Fruit fly (Drosophila melanogaster) whole organism, embryonic: ENCODE results near the gene fne.

Source experiments
- Asciz ChIP-seq: fragments of 200-800 bp; sonication (Bioruptor generic); optimal IDR thresholded peaks from 2 replicates; lab custom pipeline; 2017; ENCODE audit warnings: missing biosample characterization, mild to moderate bottlenecking, missing genetic modification characterization, missing genetic modification reagents
- BEAF-32 ChIP-seq: fragments of 200-800 bp; sonication (Bioruptor generic); optimal IDR thresholded peaks from 3 replicates; lab custom pipeline; 2017; ENCODE audit warnings: missing biosample characterization, missing genetic modification characterization, mild to moderate bottlenecking, moderate library complexity, missing genetic modification reagents
- Bteb2 ChIP-seq: fragments of 200-800 bp; sonication (Bioruptor generic); optimal IDR thresholded peaks from 2 replicates; lab custom pipeline; 2016; ENCODE audit warnings: missing biosample characterization, missing genetic modification characterization
- CG10267 ChIP-seq: fragments of 200-800 bp; sonication (Bioruptor generic); optimal IDR thresholded peaks from 2 replicates; lab custom pipeline; 2018; ENCODE audit warnings: missing biosample characterization, mild to moderate bottlenecking, missing genetic modification characterization, moderate library complexity
- CG10565 ChIP-seq: fragments of 200-800 bp; sonication (Bioruptor generic); optimal IDR thresholded peaks from 3 replicates; lab custom pipeline; 2016; ENCODE audit warnings: missing biosample characterization, mild to moderate bottlenecking, missing genetic modification characterization
- CG11247 ChIP-seq: fragments of 200-800 bp; sonication (Bioruptor generic); IDR thresholded peaks from 2 replicates; pipeline ENCODE4 v1.3.6; 2022; ENCODE audit warnings: missing biosample characterization, missing genetic modification characterization
- CG11695 ChIP-seq: fragments of 200-800 bp; sonication (Bioruptor generic); IDR thresholded peaks from 3 replicates; pipeline ENCODE4 v1.3.6; 2022; ENCODE audit warnings: missing biosample characterization, missing genetic modification characterization
- CG12071 ChIP-seq: fragments of 200-800 bp; sonication (Bioruptor generic); optimal IDR thresholded peaks from 3 replicates; lab custom pipeline; 2018; ENCODE audit warnings: missing biosample characterization, mild to moderate bottlenecking, missing genetic modification characterization
- CG1233 ChIP-seq: fragments of 200-800 bp; sonication (Bioruptor generic); optimal IDR thresholded peaks from 4 replicates; lab custom pipeline; 2018; ENCODE audit warnings: missing biosample characterization, mild to moderate bottlenecking, missing genetic modification characterization
- CG14667 ChIP-seq: fragments of 200-800 bp; sonication (Bioruptor generic); IDR thresholded peaks from 2 replicates; pipeline ENCODE4 v1.3.6; 2022; ENCODE audit warnings: missing biosample characterization, missing genetic modification characterization
- CG14710 ChIP-seq: fragments of 200-800 bp; sonication (Bioruptor generic); optimal IDR thresholded peaks from 3 replicates; lab custom pipeline; 2019; ENCODE audit warnings: missing biosample characterization, mild to moderate bottlenecking, missing genetic modification characterization, moderate library complexity
- CG14860 ChIP-seq: fragments of 200-800 bp; sonication (Bioruptor generic); IDR thresholded peaks from 3 replicates; pipeline ENCODE4 v1.3.6; 2022; ENCODE audit warnings: missing biosample characterization, missing genetic modification characterization; ENCODE audit not compliant: partially characterized antibody
- CG15011 ChIP-seq: fragments of 200-800 bp; sonication (Bioruptor generic); optimal IDR thresholded peaks from 3 replicates; lab custom pipeline; 2018; ENCODE audit warnings: missing biosample characterization, mild to moderate bottlenecking, missing genetic modification characterization
- CG17829 ChIP-seq: fragments of 200-800 bp; optimal IDR thresholded peaks from 2 replicates; lab custom pipeline; 2019; ENCODE audit warnings: missing biosample characterization, mild to moderate bottlenecking, missing genetic modification characterization, moderate library complexity
- CG2202 ChIP-seq: fragments of 200-800 bp; sonication (Bioruptor generic); optimal IDR thresholded peaks from 2 replicates; lab custom pipeline; 2018; ENCODE audit warnings: missing biosample characterization, mild to moderate bottlenecking, missing genetic modification characterization
- CG2678 ChIP-seq: fragments of 200-800 bp; sonication (Bioruptor generic); optimal IDR thresholded peaks from 3 replicates; lab custom pipeline; 2019; ENCODE audit warnings: missing biosample characterization, mild to moderate bottlenecking, missing genetic modification characterization, moderate library complexity
- CG31441 ChIP-seq: fragments of 200-800 bp; sonication (Bioruptor generic); IDR thresholded peaks from 2 replicates; pipeline ENCODE4 v1.3.6; 2022; ENCODE audit warnings: missing biosample characterization, missing genetic modification characterization
- CG34422 ChIP-seq: fragments of 200-800 bp; sonication (Bioruptor generic); IDR thresholded peaks from 3 replicates; pipeline ENCODE4 v1.3.6; 2022; ENCODE audit warnings: missing biosample characterization, missing genetic modification characterization
- CG4424 ChIP-seq: fragments of 200-800 bp; sonication (Bioruptor generic); optimal IDR thresholded peaks from 3 replicates; lab custom pipeline; 2016; ENCODE audit warnings: missing biosample characterization, missing genetic modification characterization
- CG6854 ChIP-seq: fragments of 200-800 bp; sonication (Bioruptor generic); optimal IDR thresholded peaks from 3 replicates; lab custom pipeline; 2017; ENCODE audit warnings: missing biosample characterization, mild to moderate bottlenecking, missing genetic modification characterization
- CG7839 ChIP-seq: fragments of 200-800 bp; sonication (Bioruptor generic); optimal IDR thresholded peaks from 3 replicates; lab custom pipeline; 2018; ENCODE audit warnings: missing biosample characterization, mild to moderate bottlenecking, missing genetic modification characterization, moderate library complexity
- CG9215 ChIP-seq: fragments of 200-800 bp; sonication (Bioruptor generic); IDR thresholded peaks from 2 replicates; pipeline ENCODE4 v1.3.6; 2022; ENCODE audit warnings: missing biosample characterization, missing genetic modification characterization
- CkIIα-i1 ChIP-seq: fragments of 200-800 bp; sonication (Bioruptor generic); IDR thresholded peaks from 2 replicates; pipeline ENCODE4 v1.3.6; 2022; ENCODE audit warnings: missing biosample characterization, missing genetic modification characterization
- CoRest ChIP-seq: fragments of 200-800 bp; sonication (Bioruptor generic); optimal IDR thresholded peaks from 3 replicates; lab custom pipeline; 2018; ENCODE audit warnings: missing biosample characterization, mild to moderate bottlenecking, missing genetic modification characterization, moderate library complexity
- Dip2 ChIP-seq: fragments of 200-800 bp; sonication (Bioruptor generic); IDR thresholded peaks from 2 replicates; pipeline ENCODE4 v1.3.6; 2022; ENCODE audit warnings: missing biosample characterization, missing genetic modification characterization
- Hr78 ChIP-seq, 2 experiments: fragments of 200-800 bp in 1 of 2; fragments of >200 bp in 1 of 2; sonication (Bioruptor generic) in 1 of 2; optimal IDR thresholded peaks; 2 replicates each; lab custom pipeline; 2017 to 2019; ENCODE audit warnings: missing biosample characterization in 2 of 2, missing genetic modification characterization in 2 of 2, mild to moderate bottlenecking in 1 of 2, moderate library complexity in 1 of 2
- Rfx ChIP-seq: fragments of 200-800 bp; sonication (Bioruptor generic); IDR thresholded peaks from 2 replicates; pipeline ENCODE4 v1.3.6; 2022; ENCODE audit warnings: missing biosample characterization, missing genetic modification characterization
- az2 ChIP-seq: fragments of 200-800 bp; sonication (Bioruptor generic); optimal IDR thresholded peaks from 3 replicates; lab custom pipeline; 2016; ENCODE audit warnings: missing biosample characterization, missing genetic modification characterization
- btn ChIP-seq: fragments of 200-800 bp; sonication (Bioruptor generic); optimal IDR thresholded peaks from 2 replicates; lab custom pipeline; 2016; ENCODE audit warnings: missing biosample characterization, missing genetic modification characterization
- cwo ChIP-seq: fragments of 200-800 bp; sonication (Bioruptor generic); optimal IDR thresholded peaks from 3 replicates; lab custom pipeline; 2017; ENCODE audit warnings: missing biosample characterization, missing genetic modification characterization, mild to moderate bottlenecking, moderate library complexity, missing genetic modification reagents
- gce ChIP-seq: fragments of 200-800 bp; sonication (Bioruptor generic); IDR thresholded peaks from 3 replicates; pipeline ENCODE4 v1.3.6; 2022; ENCODE audit warnings: missing biosample characterization, missing genetic modification characterization
- gem ChIP-seq: fragments of 200-800 bp; sonication (Bioruptor generic); optimal IDR thresholded peaks from 2 replicates; lab custom pipeline; 2019; ENCODE audit warnings: missing biosample characterization, mild to moderate bottlenecking, missing genetic modification characterization, moderate library complexity
- insv ChIP-seq, 2 experiments: fragments of 200-800 bp; sonication (Bioruptor generic); optimal IDR thresholded peaks; 3 replicates each; lab custom pipeline; 2016 to 2018; ENCODE audit warnings: missing biosample characterization in 2 of 2, missing genetic modification characterization in 2 of 2
- kay ChIP-seq: fragments of 200-800 bp; sonication (Bioruptor generic); optimal IDR thresholded peaks from 2 replicates; lab custom pipeline; 2016; ENCODE audit warnings: missing biosample characterization, missing genetic modification characterization
- klu ChIP-seq: fragments of 200-800 bp; sonication (Bioruptor generic); IDR thresholded peaks from 2 replicates; pipeline ENCODE4 v1.3.6; 2022; ENCODE audit warnings: missing biosample characterization, missing genetic modification characterization
- lab ChIP-seq: fragments of 200-800 bp; sonication (Bioruptor generic); optimal IDR thresholded peaks from 3 replicates; lab custom pipeline; 2017; ENCODE audit warnings: missing biosample characterization, missing genetic modification characterization, mild to moderate bottlenecking, moderate library complexity, missing genetic modification reagents
- lilli ChIP-seq: fragments of 200-800 bp; sonication (Bioruptor generic); optimal IDR thresholded peaks from 3 replicates; lab custom pipeline; 2016; ENCODE audit warnings: missing biosample characterization, missing genetic modification characterization
- odd ChIP-seq: fragments of 200-800 bp; sonication (Bioruptor generic); optimal IDR thresholded peaks from 2 replicates; lab custom pipeline; 2017; ENCODE audit warnings: missing biosample characterization, mild to moderate bottlenecking, missing genetic modification characterization
- peb ChIP-seq: fragments of 200-800 bp; sonication (Bioruptor generic); IDR thresholded peaks from 2 replicates; pipeline ENCODE4 v1.3.6; 2022; ENCODE audit warnings: missing biosample characterization, missing genetic modification characterization
- pho ChIP-seq: fragments of 200-800 bp; sonication (Bioruptor generic); optimal IDR thresholded peaks from 2 replicates; lab custom pipeline; 2016; ENCODE audit warnings: missing biosample characterization, missing genetic modification characterization
- ranshi ChIP-seq: fragments of 200-800 bp; sonication (Bioruptor generic); IDR thresholded peaks from 2 replicates; pipeline ENCODE4 v1.3.6; 2022; ENCODE audit warnings: missing biosample characterization, missing genetic modification characterization
- sc ChIP-seq, 3 experiments: fragments of >200 bp in 2 of 3; fragments of 200-800 bp in 1 of 3; sonication (Bioruptor generic) in 1 of 3; optimal IDR thresholded peaks; 2 replicates in 2 of 3; 3 replicates in 1 of 3; lab custom pipeline; 2017; ENCODE audit warnings: mild to moderate bottlenecking in 1 of 3, missing biosample characterization in 1 of 3, missing genetic modification characterization in 1 of 3, missing genetic modification reagents in 1 of 3
- shn ChIP-seq: fragments of 200-800 bp; sonication (Bioruptor generic); optimal IDR thresholded peaks from 3 replicates; lab custom pipeline; 2016; ENCODE audit warnings: missing biosample characterization, missing genetic modification characterization
- so ChIP-seq: fragments of 200-800 bp; sonication (Bioruptor generic); IDR thresholded peaks from 3 replicates; pipeline ENCODE4 v1.3.6; 2022; ENCODE audit warnings: missing biosample characterization, missing genetic modification characterization
- sug ChIP-seq: fragments of 200-800 bp; optimal IDR thresholded peaks from 2 replicates; lab custom pipeline; 2019; ENCODE audit warnings: missing biosample characterization, mild to moderate bottlenecking, missing genetic modification characterization, moderate library complexity
- unpg ChIP-seq: fragments of 200-800 bp; sonication (Bioruptor generic); optimal IDR thresholded peaks from 3 replicates; lab custom pipeline; 2018; ENCODE audit warnings: missing biosample characterization, mild to moderate bottlenecking, missing genetic modification characterization, moderate library complexity
- vvl ChIP-seq: fragments of 200-800 bp; sonication (Bioruptor generic); IDR thresholded peaks from 2 replicates; pipeline ENCODE4 v1.3.6; 2022; ENCODE audit warnings: missing biosample characterization, missing genetic modification characterization

fne gene

DNA sequence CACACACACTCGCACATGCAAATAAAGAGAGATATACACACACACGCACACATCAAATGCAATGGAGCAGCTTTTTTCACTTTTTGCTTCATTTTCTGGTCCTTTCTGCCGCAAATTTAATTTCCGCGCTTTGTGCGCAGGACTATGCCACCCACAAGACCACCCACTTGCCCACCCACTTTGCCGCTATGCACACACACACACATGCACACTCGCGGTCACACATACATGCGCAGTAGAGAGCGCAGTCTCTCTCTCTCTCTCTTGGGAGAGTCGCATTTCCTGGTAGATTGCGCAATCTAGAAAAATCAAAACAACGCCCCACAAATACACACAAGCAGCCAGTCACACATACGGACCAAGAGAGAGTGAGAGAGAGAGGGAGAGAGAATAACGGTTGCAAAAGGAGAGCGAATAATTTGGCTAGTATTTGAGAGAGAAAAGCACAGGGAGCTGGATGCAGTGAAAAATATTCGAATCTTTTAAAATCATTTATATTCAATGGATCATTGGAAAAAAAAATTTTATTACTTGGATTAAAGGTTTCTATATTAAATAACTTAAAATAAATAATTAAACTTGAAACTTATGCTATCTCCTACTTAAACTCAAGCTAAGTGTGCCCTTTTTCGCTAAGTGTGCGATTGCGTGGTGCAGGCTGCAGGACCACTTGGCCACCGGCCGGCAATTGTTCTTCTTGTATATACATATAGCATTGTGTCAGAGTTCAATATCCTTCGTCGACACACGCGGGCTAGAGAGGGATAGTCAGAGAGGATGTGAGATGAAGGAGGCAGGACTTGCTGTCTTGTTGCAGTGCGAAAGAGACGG is 8.4 kb downstream of the fne start (continued):
- TF ChIP-seq CG10267 (tag; lab: Kevin White, UChicago) (peak; percentile 66), CG14667 (GFP tag; lab: Robert Waterston, UW) (peak; percentile 50; the same call in 1 of the 2 replicates), CG4424 (GFP tag; lab: Kevin White, UChicago) (peak; percentile 38), kay (peak; percentile 30), CG7839 (tag; lab: Kevin White, UChicago) (peak; percentile 74), peb (GFP tag; lab: Robert Waterston, UW) (peak; percentile 66), CkIIα-i1 (GFP tag; lab: Robert Waterston, UW) (no peak), odd (peak; percentile 0), CG14710 (tag; lab: Kevin White, UChicago) (peak; percentile 54), sug (tag; lab: Kevin White, UChicago) (peak; percentile 48), CG2202 (tag; lab: Kevin White, UChicago) (peak; percentile 68), shn (GFP tag; lab: Kevin White, UChicago) (no peak), CG14860 (no peak), CG31441 (peak; percentile 81), CG9215 (GFP tag; lab: Robert Waterston, UW) (peak; percentile 42; the same call in 1 of the 2 replicates), insv (GFP tag; optimal IDR thresholded peaks at IDR 0.05; lab: Kevin White, UChicago) (no peak), az2 (peak; percentile 44), CG34422 (peak; percentile 69), Rfx (peak; percentile 57; the same call in 1 of the 2 replicates), CG12071 (GFP tag; lab: Kevin White, UChicago) (no peak), sc (optimal IDR thresholded peaks at IDR 0.05; lab: Kevin White, UChicago) (no peak), sc (GFP tag; optimal IDR thresholded peaks at IDR 0.05; lab: Kevin White, UChicago) (peak; percentile 40), ranshi (GFP tag; lab: Robert Waterston, UW) (peak; percentile 71; the same call in 1 of the 2 replicates), Asciz (GFP tag; lab: Kevin White, UChicago) (peak; percentile 54), CG15011 (GFP tag; lab: Kevin White, UChicago) (peak; percentile 14), CG1233 (GFP tag; lab: Kevin White, UChicago) (peak; percentile 61), CG11695 (GFP tag; lab: Robert Waterston, UW) (peak; percentile 76), CG10565 (GFP tag; lab: Kevin White, UChicago) (no peak), btn (GFP tag; lab: Kevin White, UChicago) (no peak), lilli (GFP tag; lab: Kevin White, UChicago) (peak; percentile 46), CG6854 (GFP tag; lab: Kevin White, UChicago) (peak; percentile 35), Hr78 (GFP tag; optimal IDR thresholded peaks at IDR 0.05; lab: Kevin White, UChicago) (peak in 1 of 2 experiments; percentile 31), CG17829 (peak; percentile 68), Bteb2 (GFP tag; lab: Kevin White, UChicago) (no peak), CG11247 (peak; percentile 50; the same call in 1 of the 2 replicates), vvl (peak; percentile 87), CoRest (tag; lab: Kevin White, UChicago) (peak; percentile 66), klu (GFP tag; lab: Robert Waterston, UW) (0 out of 2 replicates have a peak, but pooled peaks have one; percentile 30), cwo (GFP tag; lab: Kevin White, UChicago) (peak; percentile 69), Dip2 (GFP tag; lab: Robert Waterston, UW) (no peak), gce (GFP tag; lab: Robert Waterston, UW) (0 out of 3 replicates have a peak, but pooled peaks have one; percentile 22), gem (peak; percentile 71), unpg (GFP tag; lab: Kevin White, UChicago) (peak; percentile 22), CG2678 (tag; lab: Kevin White, UChicago) (peak; percentile 85), so (GFP tag; lab: Robert Waterston, UW) (0 out of 3 replicates have a peak, but pooled peaks have one; percentile 41), pho (GFP tag; lab: Kevin White, UChicago) (no peak), BEAF-32 (no peak), lab (GFP tag; lab: Kevin White, UChicago) (peak; percentile 74)
